Worm (Caenorhabditis elegans): ENCODE data around the gene metl-13.

DNA sequence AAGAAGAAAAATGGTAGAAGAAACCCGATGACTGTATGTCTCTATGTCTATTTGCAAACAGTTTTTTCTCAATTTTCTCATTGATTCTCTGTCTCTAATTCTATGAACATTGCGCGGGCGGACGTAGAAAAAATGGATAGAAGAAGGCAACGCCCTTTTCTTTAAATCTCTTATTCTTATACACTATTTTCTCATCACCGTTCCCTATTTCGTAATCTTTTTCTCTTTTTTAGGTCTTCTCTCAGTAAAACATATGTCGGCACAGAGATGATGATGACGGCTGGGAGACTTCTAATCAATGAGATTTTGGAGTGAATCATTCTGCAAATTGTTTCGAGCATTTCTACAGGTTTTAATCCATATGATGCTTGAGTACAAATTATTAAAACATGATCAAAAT is 12.7 kb upstream of the metl-13 start:
- no peak for TF ChIP-seq ztf-23 (GFP tag; IDR thresholded peaks at IDR 0.05)
- no peak for TF ChIP-seq ztf-29 (GFP tag; IDR thresholded peaks at IDR 0.05)
- no peak for TF ChIP-seq T22C8.4 (GFP tag; IDR thresholded peaks at IDR 0.05)
- TF ChIP-seq cog-1 (tag; optimal IDR thresholded peaks at IDR 0.05) = no peak

Data from whole organism, midembryonic.